Fruit fly (Drosophila melanogaster) S2 (cell line): ENCODE data around the gene dgrn.

ENCODE experiments used
- CG8478 ChIP-seq: fragments of >200 bp; optimal IDR thresholded peaks from 2 replicates; lab custom pipeline; 2018
- CTCF ChIP-seq, 2 experiments: fragments of >200 bp; optimal IDR thresholded peaks; 2 replicates each; lab custom pipeline; 2018

- TF ChIP-seq CG8478 (lab: Kevin White, UChicago) (no peak), CTCF (optimal IDR thresholded peaks at IDR 0.05; lab: Kevin White, UChicago) (no peak)
Measured at dm6 chr3R:5831339-5831738, 6.9 kb downstream of the dgrn start, which contains the start of gene CG1208.
